Fruit fly (Drosophila melanogaster) ovary, adult (tissue): ENCODE results near the gene COX5B.

Experiments used
- CG17801 ChIP-seq: fragments of 200-800 bp; optimal IDR thresholded peaks from 2 replicates; lab custom pipeline; 2019; ENCODE audit warnings: missing biosample characterization, mild to moderate bottlenecking, missing genetic modification characterization, moderate library complexity; ENCODE audit not compliant: partially characterized antibody

The COX5B gene

DNA sequence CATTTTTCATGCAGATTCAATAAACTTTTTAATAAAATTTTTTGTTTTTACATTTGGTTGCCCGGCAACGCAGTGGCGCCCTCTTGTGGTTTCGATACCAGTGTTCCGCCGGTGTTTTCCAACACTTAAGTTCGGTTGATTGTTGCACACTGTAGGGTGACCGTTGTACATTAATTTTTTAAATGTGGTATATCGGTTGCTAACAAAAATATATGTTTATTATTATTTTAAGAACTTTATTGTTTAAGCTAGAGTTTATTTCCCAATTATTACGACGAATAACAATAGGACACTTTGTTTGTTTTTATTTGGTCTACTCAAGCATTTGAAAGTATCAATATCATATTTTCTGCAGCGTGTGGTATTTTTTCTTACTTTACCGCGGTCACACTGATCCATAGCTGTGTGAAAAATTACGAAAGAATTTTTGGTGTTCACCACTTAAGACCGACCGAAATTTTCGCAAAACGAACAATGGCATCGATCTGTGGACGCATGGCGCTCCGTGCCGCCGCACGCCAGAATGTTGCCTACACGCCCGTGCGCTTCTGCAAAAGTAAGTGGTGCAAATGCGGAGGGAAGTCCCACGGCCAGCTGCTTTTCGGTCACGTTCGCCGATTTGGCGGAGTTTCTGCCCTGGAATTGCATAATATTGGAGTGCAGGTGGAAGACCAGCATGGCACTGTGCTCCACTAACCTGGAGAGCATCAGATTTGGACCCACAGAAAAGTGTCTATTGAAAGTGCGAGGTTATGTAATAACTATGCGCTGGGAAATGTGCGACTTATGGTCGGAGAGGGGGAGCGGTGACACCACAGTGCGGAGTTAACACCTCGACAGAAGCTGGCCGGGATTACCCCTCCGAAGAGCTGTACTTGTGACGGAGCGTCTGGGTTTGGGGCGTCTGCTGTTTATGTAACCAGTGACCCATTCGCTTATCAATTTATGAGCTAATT, at the start of gene COX5B, which contains the start of gene IFT52:
COX5B (plus strand) TSS at position 372 of the 956 bp plus-strand sequence.
IFT52 (minus strand) TSS at position 74 of the 956 bp plus-strand sequence.
- peak; percentile 28 for TF ChIP-seq CG17801

DNA sequence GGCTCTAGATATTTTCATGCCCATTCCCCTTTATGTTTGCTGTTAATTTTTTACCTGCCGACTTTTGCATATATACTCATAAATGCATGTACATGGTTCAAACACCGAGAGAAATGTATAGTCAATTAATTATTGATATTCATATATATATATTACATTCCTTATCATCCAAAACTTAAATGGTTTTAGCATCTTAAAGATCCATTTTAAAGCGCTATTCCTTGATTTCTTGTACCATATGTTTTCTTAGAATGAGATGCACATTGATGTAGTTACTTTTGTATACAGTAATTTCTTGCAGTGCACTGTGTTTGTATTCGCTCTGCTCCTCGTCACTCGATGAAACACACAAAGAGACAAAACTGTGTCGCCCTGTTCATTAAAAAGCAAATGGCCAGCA, 48.9 kb upstream of the COX5B start:
- TF ChIP-seq CG17801 = no peak

DNA sequence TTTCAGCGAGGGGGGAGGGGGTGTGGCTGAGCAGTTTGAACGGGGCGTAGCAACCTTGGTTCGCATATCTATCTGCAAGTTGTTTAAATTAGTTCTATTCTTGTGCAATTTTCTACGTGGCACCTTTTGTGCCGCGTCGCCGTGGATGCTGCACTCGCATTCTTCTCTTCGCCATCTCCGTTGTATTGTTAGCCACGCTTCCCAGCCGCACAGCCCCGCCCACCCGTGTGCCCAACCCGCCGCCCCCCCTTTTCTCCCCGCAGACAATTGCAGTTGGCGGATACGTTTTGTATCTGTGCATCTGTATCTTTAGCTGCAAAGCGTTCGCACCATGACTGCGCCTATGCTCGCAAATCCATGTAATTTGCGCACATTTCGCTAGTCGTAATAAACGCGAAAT, 43.7 kb upstream of the COX5B start:
- TF ChIP-seq CG17801 = no peak

DNA sequence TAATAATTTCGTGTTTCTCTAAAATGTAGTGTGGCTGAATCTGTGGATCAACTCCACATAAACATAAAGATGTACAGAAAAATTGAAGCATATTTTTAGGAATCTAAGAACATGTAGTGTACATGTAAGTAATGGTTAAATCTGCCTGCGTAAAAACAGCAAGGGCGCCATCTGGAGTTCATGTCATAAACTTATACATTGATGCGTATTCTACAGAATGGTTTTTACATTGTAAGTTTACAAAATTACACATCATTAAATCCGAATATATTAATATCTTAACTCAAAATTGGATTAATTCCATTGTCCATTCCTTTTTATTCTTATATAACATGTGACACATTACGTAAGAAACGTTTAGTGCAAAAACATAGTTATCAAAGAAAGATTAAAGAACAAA, 30.6 kb upstream of the COX5B start:
- TF ChIP-seq CG17801 = peak; percentile 11

DNA sequence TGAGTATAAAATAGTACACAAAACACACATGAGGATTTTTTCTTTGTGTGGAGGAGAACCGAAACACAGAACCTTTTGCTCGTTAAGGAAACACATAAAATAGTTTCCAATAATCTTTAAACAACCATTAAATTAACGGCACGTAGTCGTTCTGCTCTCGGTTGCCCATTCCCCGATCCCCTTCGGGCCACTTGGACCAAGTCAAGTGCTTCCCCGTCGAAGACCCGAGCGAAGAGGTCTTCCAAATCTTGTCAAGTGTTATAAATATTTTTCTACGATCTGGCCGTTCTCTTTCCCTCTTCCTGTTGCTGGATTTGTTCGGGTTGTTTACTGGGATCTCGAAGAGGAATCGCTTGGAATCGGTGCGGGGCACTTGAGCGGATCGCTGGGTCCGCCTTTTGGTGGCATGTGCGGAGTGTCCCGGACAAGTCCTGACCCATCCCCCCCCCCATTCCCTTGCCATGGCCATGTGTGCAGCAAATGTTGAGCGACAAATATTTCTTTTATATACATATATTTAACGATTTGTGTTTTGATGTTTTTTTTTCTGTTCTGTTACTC, 26.6 kb upstream of the COX5B start:
- TF ChIP-seq CG17801 = no peak

DNA sequence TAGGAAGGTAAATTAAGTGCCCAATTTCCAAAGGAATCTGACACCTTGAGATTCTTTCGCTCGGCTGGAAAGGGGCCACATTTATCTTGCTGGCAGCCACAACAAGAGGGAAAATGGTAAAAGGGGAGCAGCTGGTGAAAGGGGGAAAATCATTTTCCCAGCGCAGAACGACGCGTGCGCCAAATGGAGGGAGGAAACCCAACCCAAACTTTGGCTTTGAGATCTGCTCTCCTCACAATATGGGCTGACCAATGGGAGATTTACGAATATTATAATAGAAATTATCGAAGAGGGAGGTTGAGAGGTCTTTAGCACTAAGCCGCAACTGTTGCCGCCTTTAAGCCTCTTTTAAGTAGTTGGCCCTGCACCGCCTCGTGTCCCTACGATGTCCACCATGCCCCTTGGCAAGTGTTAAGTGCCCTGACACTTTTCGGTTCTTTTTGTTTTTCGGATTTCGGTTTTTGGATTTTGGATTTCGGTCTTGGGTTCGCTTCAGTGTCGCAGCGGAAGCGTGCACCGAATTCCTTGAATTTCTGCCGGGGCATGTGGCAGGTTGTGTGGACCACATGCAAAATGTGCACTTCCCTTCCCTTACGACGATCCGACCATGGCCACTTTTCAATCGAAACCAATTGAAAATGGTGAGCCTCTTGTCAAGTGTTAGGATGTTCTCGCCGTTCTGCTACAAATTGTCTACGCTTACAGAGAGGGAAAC, 25.5 kb upstream of the COX5B start:
- no peak for TF ChIP-seq CG17801

DNA sequence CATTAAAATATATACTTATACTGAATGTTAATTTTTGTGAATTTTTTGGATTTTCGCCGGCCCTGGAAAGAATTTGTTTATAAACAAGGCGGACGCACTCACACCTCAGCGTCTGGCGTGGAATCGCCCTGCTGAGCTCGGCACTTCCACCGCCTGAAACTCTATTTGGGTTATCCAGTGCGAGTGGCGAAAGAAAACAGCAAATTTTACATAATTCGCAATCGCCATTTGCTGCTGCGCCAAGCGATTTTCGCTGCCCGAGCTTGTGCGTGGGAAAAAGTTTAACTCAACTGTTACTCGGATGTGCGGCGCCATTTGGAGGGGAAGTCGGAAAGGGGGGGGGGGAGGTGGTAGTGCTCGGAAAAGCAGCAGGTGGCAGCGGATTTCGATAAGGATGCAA, 24.6 kb upstream of the COX5B start:
- no peak for TF ChIP-seq CG17801

DNA sequence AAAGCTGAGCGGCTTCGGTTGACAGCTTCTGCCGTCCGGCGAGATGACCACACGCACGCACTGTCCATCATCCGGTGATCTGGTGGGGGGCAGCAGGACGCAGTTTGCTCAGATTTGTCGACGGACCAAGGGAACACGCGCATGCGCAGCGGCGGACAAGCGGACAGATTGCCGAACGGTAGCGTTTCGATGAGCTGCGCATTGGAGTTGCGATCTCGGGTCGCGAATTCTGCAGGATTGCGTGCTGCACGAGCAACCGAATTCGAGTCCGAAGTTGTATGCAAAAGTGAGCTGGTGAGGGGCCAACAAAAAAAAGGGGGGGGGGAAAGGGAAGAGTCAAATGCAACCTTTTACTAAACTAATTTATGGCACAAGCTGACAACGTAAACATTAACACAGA, 23.9 kb upstream of the COX5B start:
- no peak for TF ChIP-seq CG17801

DNA sequence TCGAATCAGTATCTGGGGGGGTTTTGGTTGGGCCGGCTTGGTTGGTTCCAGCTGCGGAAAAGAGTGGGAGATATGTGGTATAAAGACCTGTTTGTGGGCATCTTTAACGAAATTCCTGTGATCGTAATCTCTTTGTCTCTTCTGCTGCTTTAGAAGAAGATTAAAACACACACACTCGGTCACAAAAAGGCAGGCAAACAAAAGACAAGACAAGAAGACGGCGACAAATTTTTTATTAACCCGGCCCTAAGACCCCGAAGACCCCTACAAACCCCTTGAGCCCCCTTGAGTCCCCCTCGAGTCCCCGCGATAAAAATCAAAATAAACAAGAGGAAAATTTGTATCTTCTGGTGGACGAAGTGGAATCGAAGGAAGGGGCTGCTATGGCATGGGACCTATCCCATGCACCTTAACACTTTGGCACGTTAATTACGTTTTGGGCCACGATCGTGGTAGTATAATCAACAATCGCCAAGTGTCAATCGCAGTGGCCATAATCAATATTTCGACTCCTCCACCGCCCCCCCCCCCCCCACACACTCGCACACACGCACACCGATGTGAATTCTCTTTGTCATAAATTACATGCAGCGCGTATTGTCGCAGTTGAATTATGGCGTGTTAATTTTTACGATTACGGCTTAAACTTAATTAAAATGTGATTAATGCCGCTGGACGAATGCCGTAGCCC, 23.3 kb upstream of the COX5B start:
- no peak for TF ChIP-seq CG17801

DNA sequence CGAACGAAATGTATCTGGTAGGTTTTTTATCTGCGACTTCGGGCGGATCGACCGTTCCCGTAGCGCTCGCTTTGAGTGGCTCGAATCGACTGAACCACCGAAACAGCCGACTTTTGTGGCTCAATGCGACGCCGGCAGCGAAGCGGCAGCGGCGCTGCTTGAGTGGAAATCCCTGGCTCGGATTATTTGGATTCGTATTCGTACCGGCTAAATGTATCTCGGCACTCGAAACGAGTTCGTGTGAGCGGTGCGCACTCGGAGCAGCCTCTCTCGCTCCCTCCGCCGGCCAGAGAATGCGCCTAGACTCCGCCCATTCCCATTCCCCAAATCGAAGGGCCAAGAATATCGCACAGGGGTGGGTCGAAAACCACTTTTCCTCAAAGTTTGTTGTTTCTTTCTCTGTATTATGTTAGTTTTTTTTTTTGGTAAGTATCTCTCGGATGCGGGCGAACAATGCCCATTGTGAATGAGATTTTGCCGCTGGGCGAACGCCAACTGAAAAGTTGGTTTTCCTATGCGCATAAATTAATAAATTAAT, 21.5 kb upstream of the COX5B start:
- TF ChIP-seq CG17801 = peak; percentile 2

DNA sequence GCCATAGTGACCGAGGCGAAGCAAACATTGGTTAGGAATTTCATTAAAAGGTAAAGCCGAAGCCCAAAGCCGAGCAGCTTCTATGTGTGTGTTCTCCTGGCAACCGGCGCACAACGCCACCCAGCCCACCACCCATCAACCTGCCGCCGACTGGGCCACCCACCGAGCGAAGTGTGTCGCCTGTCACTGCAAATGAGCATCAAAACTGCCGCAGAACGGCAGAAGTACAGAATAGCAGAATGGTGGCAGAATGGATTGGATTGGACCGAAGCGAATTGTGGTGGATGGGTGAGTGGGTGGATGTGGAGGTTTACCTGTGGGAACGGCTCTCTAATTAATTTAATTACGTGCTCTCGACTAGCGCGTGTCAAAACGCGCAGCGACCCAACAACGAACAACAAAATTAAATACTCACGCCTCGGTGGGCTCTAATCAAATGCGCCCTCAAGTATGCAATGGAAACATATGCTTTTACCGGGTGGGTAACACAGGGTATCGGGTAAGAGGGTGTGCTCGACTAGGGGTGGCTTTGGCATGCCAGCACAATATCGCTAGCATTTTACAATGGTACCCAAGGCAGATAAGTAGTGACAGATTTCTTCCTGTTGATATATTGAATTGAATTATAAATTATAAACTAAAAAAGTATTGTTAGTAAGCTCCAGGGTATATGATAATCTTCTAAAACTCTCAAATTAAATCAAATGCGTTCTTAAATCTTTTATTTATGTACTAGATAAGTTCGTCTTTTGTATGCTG, 17.8 kb upstream of the COX5B start:
- no peak for TF ChIP-seq CG17801

DNA sequence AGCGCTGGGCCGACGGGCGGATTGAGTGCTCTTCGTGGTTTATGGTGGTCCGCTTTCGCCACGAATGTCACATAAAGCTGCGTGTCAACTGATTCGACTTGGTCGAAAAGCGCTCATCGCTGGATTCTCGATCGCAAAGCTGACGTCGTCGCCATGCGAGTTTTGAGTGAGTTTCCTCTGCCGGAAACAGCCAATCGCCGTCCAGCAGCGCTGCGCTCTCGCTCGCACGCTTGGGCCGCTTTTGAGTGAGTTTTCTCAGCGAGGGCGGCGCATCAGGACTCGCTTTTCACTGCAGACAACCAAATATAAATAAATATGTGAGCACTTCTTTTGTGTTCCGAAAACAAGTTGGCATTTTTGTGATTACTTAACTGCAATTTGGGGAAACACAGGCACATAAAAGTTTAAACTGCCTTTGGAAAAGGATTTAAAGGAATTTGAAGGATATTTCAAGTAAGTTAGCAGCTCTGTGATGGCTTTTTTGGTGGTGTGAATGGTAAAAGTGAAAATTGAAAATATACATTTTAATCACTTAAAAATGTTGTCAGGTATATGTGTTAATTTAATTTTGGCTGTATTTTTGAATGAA, 10.6 kb upstream of the COX5B start, which contains the start of gene eya:
eya (minus strand) TSS at position 94 of the 589 bp plus-strand sequence.
- no peak for TF ChIP-seq CG17801

DNA sequence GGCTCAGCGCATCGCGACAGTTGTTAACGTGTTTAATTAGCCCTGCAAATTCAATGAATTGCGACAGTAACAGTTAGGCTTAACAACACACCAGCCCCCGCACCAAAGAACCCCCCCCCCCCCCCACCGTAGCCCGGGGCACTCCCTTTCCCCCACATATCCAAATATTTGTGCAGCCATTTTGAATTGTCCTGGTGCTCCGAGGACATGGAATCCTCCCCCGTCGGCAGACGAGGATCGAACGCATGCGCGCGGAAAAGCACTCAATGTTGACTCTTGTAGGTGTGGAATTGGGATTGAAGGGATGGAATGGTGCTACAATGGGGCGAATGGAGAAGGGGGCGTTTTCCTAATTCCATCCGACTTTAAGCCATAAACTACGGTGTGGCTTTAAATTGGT, 9.6 kb upstream of the COX5B start:
- no peak for TF ChIP-seq CG17801

DNA sequence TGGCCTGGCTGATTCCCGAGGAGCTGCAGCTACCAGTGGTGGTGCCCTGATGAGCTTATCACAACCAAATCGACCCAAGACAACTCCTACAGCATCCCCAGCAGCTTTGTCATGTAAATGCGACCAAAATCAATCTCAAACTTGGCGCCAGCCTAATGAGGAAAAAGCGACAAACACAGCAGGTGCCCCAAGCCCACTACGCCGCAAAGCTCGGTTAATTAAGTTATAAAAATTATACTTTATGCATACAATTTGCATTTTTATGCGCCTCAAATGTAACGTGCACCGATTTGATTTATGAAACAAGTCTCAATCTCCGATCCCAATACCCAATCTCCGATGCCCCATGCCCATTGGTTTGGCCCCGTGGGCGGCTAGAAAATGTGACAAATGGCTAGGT, 6.8 kb upstream of the COX5B start:
- no peak for TF ChIP-seq CG17801

DNA sequence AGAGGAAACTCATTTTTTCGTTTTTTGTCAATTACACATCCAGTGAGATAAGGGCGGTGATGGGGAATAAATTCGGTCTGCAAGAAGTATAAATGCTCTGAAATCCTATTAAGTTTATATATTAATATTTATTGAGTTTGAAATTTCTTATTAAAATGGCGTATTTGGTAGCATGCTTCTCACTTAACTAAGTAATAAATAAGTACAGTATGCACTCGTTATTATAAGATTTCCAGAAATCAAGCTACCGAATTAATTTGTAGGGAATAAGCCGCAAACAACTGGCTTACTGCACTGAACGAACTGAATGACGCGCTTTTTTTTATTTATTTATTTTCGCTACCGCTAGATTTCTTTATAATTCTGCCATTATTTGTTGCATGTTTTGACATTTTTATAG, 6.1 kb upstream of the COX5B start:
- no peak for TF ChIP-seq CG17801
